Worm (Caenorhabditis elegans) whole organism, L4 larva: ENCODE data around the gene mrps-18B.
A peak's percentile ranks its signal among the peaks of the same experiment; 100 is the strongest.

Source experiments
- D1046.2 ChIP-seq: fragments of 200-800 bp; sonication (Bioruptor generic); IDR thresholded peaks from 2 replicates; pipeline ENCODE4 v1.3.6; 2022; ENCODE audit warnings: missing genetic modification characterization, missing compliant biosample characterization
- R02D3.7 ChIP-seq: fragments of 150-350 bp; sonication (generic microtip); optimal IDR thresholded peaks from 3 replicates; lab custom pipeline; 2014; ENCODE audit warnings: missing biosample characterization, missing genetic modification characterization
- Y105C5A.15 ChIP-seq: fragments of 200-800 bp; sonication (Bioruptor generic); IDR thresholded peaks from 2 replicates; pipeline ENCODE4 v1.3.6; 2022; ENCODE audit warnings: missing genetic modification characterization, missing compliant biosample characterization
- aha-1 ChIP-seq: fragments of 150-350 bp; peaks from one replicate; lab custom pipeline; 2014; ENCODE audit warnings: missing biosample characterization, missing genetic modification characterization
- aly-2 ChIP-seq: sonication (generic microtip); optimal IDR thresholded peaks from 2 replicates; lab custom pipeline; 2018; ENCODE audit warnings: missing biosample characterization, missing genetic modification characterization
- ceh-20 ChIP-seq: fragments of 200-800 bp; sonication (Bioruptor generic); IDR thresholded peaks from 2 replicates; pipeline ENCODE4 v1.3.6; 2022; ENCODE audit warnings: missing genetic modification reagents, missing genetic modification characterization, missing compliant biosample characterization
- ceh-44 ChIP-seq: fragments of 200-800 bp; sonication (Bioruptor generic); IDR thresholded peaks from 2 replicates; pipeline ENCODE4 v1.3.6; 2022; ENCODE audit warnings: missing genetic modification reagents, missing genetic modification characterization, missing compliant biosample characterization
- cey-2 ChIP-seq: sonication (generic microtip); optimal IDR thresholded peaks from 3 replicates; lab custom pipeline; 2017; ENCODE audit warnings: missing genetic modification characterization, mild to moderate bottlenecking, missing compliant biosample characterization, antibody characterized with exemption, borderline replicate concordance; ENCODE audit not compliant: insufficient read depth
- dmd-8 ChIP-seq: fragments of 200-800 bp; sonication (Bioruptor generic); IDR thresholded peaks from 2 replicates; pipeline ENCODE4 v1.3.6; 2022; ENCODE audit warnings: missing genetic modification characterization, missing compliant biosample characterization
- duxl-1 ChIP-seq: sonication (generic microtip); optimal IDR thresholded peaks from 2 replicates; lab custom pipeline; 2016; ENCODE audit warnings: mild to moderate bottlenecking, missing genetic modification characterization, moderate library complexity, missing compliant biosample characterization; ENCODE audit not compliant: poor library complexity
- egl-27 ChIP-seq: sonication (generic microtip); optimal IDR thresholded peaks from 3 replicates; lab custom pipeline; 2017; ENCODE audit warnings: missing biosample characterization, missing genetic modification reagents, missing genetic modification characterization
- hlh-30 ChIP-seq: sonication (generic microtip); optimal IDR thresholded peaks from 2 replicates; lab custom pipeline; 2017; ENCODE audit warnings: antibody characterized with exemption, mild to moderate bottlenecking, missing genetic modification characterization, missing compliant biosample characterization; ENCODE audit not compliant: insufficient read depth
- hmg-1.1 ChIP-seq: fragments of 200-800 bp; sonication (Bioruptor generic); IDR thresholded peaks from 2 replicates; pipeline ENCODE4 v1.3.6; 2022; ENCODE audit warnings: missing genetic modification reagents, missing genetic modification characterization, missing compliant biosample characterization
- jun-1 ChIP-seq: fragments of 150-350 bp; optimal IDR thresholded peaks from 2 replicates; lab custom pipeline; 2014; ENCODE audit warnings: missing biosample characterization, missing genetic modification reagents, missing genetic modification characterization
- lin-15B ChIP-seq: fragments of 150-350 bp; sonication (generic microtip); optimal IDR thresholded peaks from 3 replicates; lab custom pipeline; 2014; ENCODE audit warnings: missing biosample characterization, missing genetic modification characterization
- lin-38 ChIP-seq: fragments of 200-800 bp; sonication (Bioruptor generic); IDR thresholded peaks from 2 replicates; pipeline ENCODE4 v1.3.6; 2022; ENCODE audit warnings: missing genetic modification reagents, missing genetic modification characterization, missing compliant biosample characterization
- lin-39 ChIP-seq: fragments of 150-350 bp; optimal IDR thresholded peaks from 2 replicates; lab custom pipeline; 2014; ENCODE audit warnings: missing biosample characterization, missing genetic modification reagents, missing genetic modification characterization
- lir-3 ChIP-seq: sonication (generic microtip); optimal IDR thresholded peaks from 2 replicates; lab custom pipeline; 2016; ENCODE audit warnings: mild to moderate bottlenecking, missing genetic modification characterization, missing compliant biosample characterization
- lsy-2 ChIP-seq, 2 experiments: fragments of 150-350 bp in 1 of 2; sonication (generic microtip) in 1 of 2; optimal IDR thresholded peaks; 2 replicates each; lab custom pipeline; 2014 to 2017; ENCODE audit warnings: missing biosample characterization in 2 of 2, missing genetic modification characterization in 2 of 2
- madf-5 ChIP-seq, 2 experiments: fragments of 200-800 bp; sonication (Bioruptor generic); IDR thresholded peaks; 2 replicates each; pipeline ENCODE4 v1.3.6; 2022; ENCODE audit warnings: missing compliant biosample characterization in 2 of 2, missing genetic modification characterization in 2 of 2
- mxl-2 ChIP-seq: fragments of 200-800 bp; sonication (Bioruptor generic); conservative IDR thresholded peaks from 2 replicates; pipeline ENCODE4 v1.3.6; 2022; ENCODE audit warnings: missing genetic modification reagents, missing genetic modification characterization, missing compliant biosample characterization
- mxl-3 ChIP-seq: fragments of 200-800 bp; sonication (Bioruptor generic); optimal IDR thresholded peaks from 2 replicates; lab custom pipeline; 2018; ENCODE audit warnings: mild to moderate bottlenecking, missing genetic modification characterization, missing compliant biosample characterization
- nhr-111 ChIP-seq: fragments of 200-800 bp; sonication (Bioruptor generic); optimal IDR thresholded peaks from 2 replicates; lab custom pipeline; 2018; ENCODE audit warnings: mild to moderate bottlenecking, missing genetic modification characterization, missing compliant biosample characterization
- nhr-237 ChIP-seq: sonication (generic microtip); optimal IDR thresholded peaks from 2 replicates; lab custom pipeline; 2017; ENCODE audit warnings: missing biosample characterization, missing genetic modification characterization
- nhr-76 ChIP-seq: fragments of 150-350 bp; optimal IDR thresholded peaks from 2 replicates; lab custom pipeline; 2014; ENCODE audit warnings: missing biosample characterization, missing genetic modification characterization
- nhr-77 ChIP-seq: fragments of 150-350 bp; optimal IDR thresholded peaks from 2 replicates; lab custom pipeline; 2014; ENCODE audit warnings: missing biosample characterization, missing genetic modification characterization
- pqm-1 ChIP-seq: sonication (generic microtip); optimal IDR thresholded peaks from 2 replicates; lab custom pipeline; 2017; ENCODE audit warnings: missing biosample characterization, missing genetic modification characterization
- rbr-2 ChIP-seq: sonication (generic microtip); optimal IDR thresholded peaks from 2 replicates; lab custom pipeline; 2016; ENCODE audit warnings: missing genotype, missing genetic modification characterization, missing compliant biosample characterization
- skn-1 ChIP-seq: fragments of 150-350 bp; optimal IDR thresholded peaks from 2 replicates; lab custom pipeline; 2014; ENCODE audit warnings: missing biosample characterization, missing genetic modification characterization
- snpc-4 ChIP-seq: fragments of 150-350 bp; optimal IDR thresholded peaks from 2 replicates; lab custom pipeline; 2014; ENCODE audit warnings: missing biosample characterization, missing genetic modification characterization
- tag-97 ChIP-seq: fragments of 200-800 bp; sonication (Bioruptor generic); IDR thresholded peaks from 2 replicates; pipeline ENCODE4 v1.3.6; 2022; ENCODE audit warnings: missing genetic modification characterization, missing compliant biosample characterization
- unc-62 ChIP-seq, 3 experiments: fragments of 150-350 bp in 1 of 3; sonication (generic microtip); optimal IDR thresholded peaks in 2 of 3; peaks in 1 of 3; 1 replicate in 1 of 3; 2 replicates in 2 of 3; lab custom pipeline; 2014 to 2017; ENCODE audit warnings: missing biosample characterization in 3 of 3, missing genetic modification characterization in 3 of 3, missing genetic modification reagents in 3 of 3, missing genotype in 1 of 3
- vab-7 ChIP-seq: fragments of 200-800 bp; sonication (Bioruptor generic); IDR thresholded peaks from 2 replicates; pipeline ENCODE4 v1.3.6; 2022; ENCODE audit warnings: missing genetic modification reagents, missing genetic modification characterization, missing compliant biosample characterization
- zag-1 ChIP-seq: fragments of 150-350 bp; optimal IDR thresholded peaks from 2 replicates; lab custom pipeline; 2014; ENCODE audit warnings: missing biosample characterization, missing genetic modification characterization
- zip-11 ChIP-seq: fragments of 200-800 bp; sonication (Bioruptor generic); IDR thresholded peaks from 2 replicates; pipeline ENCODE4 v1.3.6; 2022; ENCODE audit warnings: missing genetic modification characterization, missing compliant biosample characterization

The mrps-18B gene

DNA sequence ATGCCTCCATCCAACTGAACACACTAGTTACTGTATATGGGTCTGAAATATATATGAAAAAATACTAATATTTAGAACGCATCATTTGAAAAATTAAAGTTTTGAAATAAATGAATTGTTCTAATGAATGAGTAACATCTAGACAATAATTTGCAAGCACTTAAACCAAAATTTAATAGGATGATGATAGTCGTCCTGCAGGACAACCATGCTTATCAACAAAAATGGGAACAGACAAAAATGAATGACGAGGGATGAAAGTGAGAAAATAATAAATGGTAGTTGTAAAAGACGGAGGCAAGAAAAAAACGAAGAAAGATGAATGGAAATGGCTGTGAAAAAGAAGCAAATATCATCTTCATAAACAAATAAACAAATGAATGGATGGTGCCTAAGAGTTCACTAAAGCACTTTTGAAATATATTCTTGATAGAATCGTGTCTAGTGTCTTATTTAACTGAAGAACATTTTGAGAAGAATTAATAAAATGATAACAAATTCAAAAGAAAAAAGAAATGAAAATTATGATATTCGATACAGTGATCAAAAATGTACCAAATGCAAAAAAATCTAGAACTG, 5.8 kb downstream of the mrps-18B start, which contains the start of gene gldi-7:
TSS of gene gldi-7 (minus strand) at position 42 of the 579 bp plus-strand sequence.
- TF ChIP-seq vab-7 (GFP tag; lab: Robert Waterston, UW), result no peak
- TF ChIP-seq aha-1 (tag; lab: Kevin White, UChicago), result peak; percentile 64
- TF ChIP-seq pqm-1 (tag; lab: Kevin White, UChicago), result peak; percentile 63
- TF ChIP-seq, all 104 proteins: peak for 2

DNA sequence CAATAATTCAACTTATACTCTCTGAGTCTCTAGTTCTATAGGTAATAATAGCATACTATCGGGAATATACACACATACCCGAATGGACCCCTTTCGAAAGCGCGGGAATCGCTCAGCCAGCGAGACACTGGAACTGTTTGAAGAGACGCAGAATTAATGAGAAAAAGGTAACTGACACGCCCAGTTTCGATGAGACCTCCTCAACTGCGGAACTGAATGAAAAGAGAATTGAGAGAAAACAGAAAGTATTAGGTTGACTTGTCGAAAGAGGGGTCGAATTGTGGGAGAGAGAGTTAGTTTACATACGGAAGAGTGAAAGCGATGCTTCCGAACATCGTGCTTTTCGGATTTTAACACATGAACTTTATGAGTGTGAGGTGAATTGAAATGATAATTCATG, 6.5 kb downstream of the mrps-18B start:
- no peak for TF ChIP-seq aly-2 (tag; lab: Kevin White, UChicago)
- TF ChIP-seq tag-97 (GFP tag; lab: Robert Waterston, UW), result no peak
- no peak for TF ChIP-seq madf-5 (GFP tag; IDR thresholded peaks at IDR 0.05; lab: Robert Waterston, UW)
- no peak for TF ChIP-seq snpc-4 (tag; lab: Kevin White, UChicago)
- TF ChIP-seq nhr-237 (tag; lab: Kevin White, UChicago), result no peak

DNA sequence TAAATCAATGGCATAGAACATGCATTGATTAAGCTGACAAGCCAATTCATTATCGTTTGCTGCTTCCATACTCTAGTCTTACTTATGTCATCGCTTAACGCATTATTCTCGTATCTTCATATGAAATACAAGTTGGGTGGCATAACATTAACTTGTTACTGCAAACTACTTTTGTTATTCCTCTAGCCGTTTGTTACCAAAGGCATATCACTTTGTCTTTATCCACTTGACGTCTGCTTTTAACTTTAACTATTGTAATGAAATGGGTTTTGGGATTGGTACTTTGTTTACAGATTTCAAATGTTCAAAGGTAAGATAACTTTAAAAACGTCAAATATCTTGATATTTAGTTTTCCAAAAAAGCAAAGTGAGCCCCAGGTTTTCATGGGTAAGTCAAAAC, 10.6 kb downstream of the mrps-18B start, which contains the start of gene W01C9.2:
TSS of gene W01C9.2 (plus strand) at position 301 of the 400 bp plus-strand sequence.
- no peak for TF ChIP-seq lir-3 (tag; lab: Kevin White, UChicago)
- TF ChIP-seq dmd-8 (GFP tag; lab: Robert Waterston, UW), result no peak
- no peak for TF ChIP-seq lin-38 (GFP tag; lab: Robert Waterston, UW)
- TF ChIP-seq unc-62 (GFP tag; optimal IDR thresholded peaks at IDR 0.05 in 1 of 2; lab: Kevin White, UChicago), result peak in 1 of 2 experiments; percentile 75
- TF ChIP-seq unc-62 (tag; optimal IDR thresholded peaks at IDR 0.05; lab: Kevin White, UChicago), result no peak
- no peak for TF ChIP-seq duxl-1
- TF ChIP-seq R02D3.7 (tag; lab: Kevin White, UChicago), result no peak

DNA sequence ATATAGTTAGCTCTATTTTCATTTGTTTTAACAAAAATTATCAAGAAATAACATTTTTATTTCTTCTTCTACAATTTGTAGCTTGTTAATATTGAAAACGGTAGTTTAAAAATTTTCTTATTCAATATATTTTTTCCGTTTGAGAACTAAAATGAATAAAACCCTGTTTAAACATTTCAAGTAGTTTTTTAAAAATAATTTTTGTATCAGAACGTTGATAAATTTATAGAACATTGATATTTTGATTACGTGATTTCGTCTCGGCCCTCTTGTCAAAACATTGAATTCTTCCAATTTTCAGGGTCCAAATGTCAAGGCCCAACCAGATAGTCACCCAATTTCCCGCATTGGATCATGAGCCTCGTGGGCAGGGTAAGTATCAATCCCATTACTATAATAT, 14.9 kb downstream of the mrps-18B start, which contains the start of gene pqn-73:
TSS of gene pqn-73 (plus strand) at position 301 of the 400 bp plus-strand sequence.
- TF ChIP-seq skn-1 (tag; lab: Kevin White, UChicago), result no peak
- no peak for TF ChIP-seq rbr-2 (tag; lab: Kevin White, UChicago)
- TF ChIP-seq jun-1, result no peak
- no peak for TF ChIP-seq lin-15B (tag; lab: Kevin White, UChicago)
- TF ChIP-seq snpc-4 (tag; lab: Kevin White, UChicago), result no peak
- TF ChIP-seq zip-11 (GFP tag; lab: Robert Waterston, UW), result no peak
- no peak for TF ChIP-seq aha-1 (tag; lab: Kevin White, UChicago)
- no peak for TF ChIP-seq lir-3 (tag; lab: Kevin White, UChicago)
- TF ChIP-seq mxl-2 (GFP tag; lab: Robert Waterston, UW), result no peak
- no peak for TF ChIP-seq zag-1
- TF ChIP-seq hmg-1.1, result no peak
- no peak for TF ChIP-seq lsy-2 (tag; optimal IDR thresholded peaks at IDR 0.05; lab: Kevin White, UChicago)
- TF ChIP-seq, all 104 proteins: peak for 0

DNA sequence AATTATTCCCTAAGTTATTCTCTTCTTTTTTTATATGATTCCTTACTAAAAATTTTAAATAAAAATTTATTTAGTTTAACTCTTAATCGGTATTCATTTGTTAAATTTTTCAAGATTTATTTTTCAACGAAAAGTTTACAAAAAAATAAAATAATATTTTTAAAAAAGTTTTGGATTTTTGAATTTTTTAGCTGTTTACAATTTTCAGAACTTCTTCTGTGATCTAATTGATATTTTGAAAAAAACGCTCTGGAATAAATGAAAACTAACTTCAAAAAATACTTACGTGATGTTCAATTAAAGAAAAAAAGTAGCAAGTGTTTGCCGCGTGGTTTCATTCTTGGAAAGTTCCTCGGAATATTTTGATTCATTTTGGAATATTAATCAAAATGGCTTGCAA, 19.8 kb downstream of the mrps-18B start, which contains the start of gene decr-1.2:
TSS of gene decr-1.2 (plus strand) at position 301 of the 400 bp plus-strand sequence.
- TF ChIP-seq Y105C5A.15 (GFP tag; lab: Robert Waterston, UW) (no peak), cey-2 (no peak), rbr-2 (tag; lab: Kevin White, UChicago) (no peak), nhr-77 (tag; lab: Kevin White, UChicago) (no peak), ceh-44 (GFP tag; lab: Robert Waterston, UW) (no peak), hlh-30 (tag; lab: Kevin White, UChicago) (no peak), nhr-111 (GFP tag; lab: Kevin White, UChicago) (no peak), snpc-4 (tag; lab: Kevin White, UChicago) (no peak), D1046.2 (no peak), nhr-76 (tag; lab: Kevin White, UChicago) (no peak), vab-7 (GFP tag; lab: Robert Waterston, UW) (no peak), egl-27 (tag; lab: Kevin White, UChicago) (no peak), lin-39 (tag; lab: Kevin White, UChicago) (no peak), ceh-20 (GFP tag; lab: Robert Waterston, UW) (no peak), mxl-2 (GFP tag; lab: Robert Waterston, UW) (no peak), mxl-3 (GFP tag; lab: Kevin White, UChicago) (no peak)
